Worm (Caenorhabditis elegans) whole organism, L1 larva: ENCODE results near the gene jud-4.

ENCODE experiments used
- aha-1 ChIP-seq: fragments of 150-350 bp; optimal IDR thresholded peaks from 2 replicates; lab custom pipeline; 2014; ENCODE audit warnings: missing biosample characterization, missing genetic modification characterization
- alr-1 ChIP-seq: fragments of 200-800 bp; sonication (Bioruptor generic); optimal IDR thresholded peaks from 2 replicates; lab custom pipeline; 2018; ENCODE audit warnings: borderline replicate concordance, mild to moderate bottlenecking, missing genetic modification characterization, missing compliant biosample characterization
- aly-2 ChIP-seq: fragments of 150-350 bp; optimal IDR thresholded peaks from 2 replicates; lab custom pipeline; 2014; ENCODE audit warnings: missing biosample characterization, missing genetic modification characterization
- ama-1 ChIP-seq: fragments of 150-350 bp; optimal IDR thresholded peaks from 2 replicates; lab custom pipeline; 2014
- blmp-1 ChIP-seq: fragments of 150-350 bp; optimal IDR thresholded peaks from 2 replicates; lab custom pipeline; 2014; ENCODE audit warnings: missing biosample characterization, missing genetic modification characterization
- ceh-63 ChIP-seq: fragments of 200-800 bp; sonication (Bioruptor generic); optimal IDR thresholded peaks from 2 replicates; lab custom pipeline; 2018; ENCODE audit warnings: mild to moderate bottlenecking, missing genetic modification characterization, missing compliant biosample characterization
- ceh-8 ChIP-seq: fragments of 200-800 bp; sonication (Bioruptor generic); optimal IDR thresholded peaks from 2 replicates; lab custom pipeline; 2018; ENCODE audit warnings: mild to moderate bottlenecking, missing genetic modification characterization, moderate library complexity, missing compliant biosample characterization
- ceh-82 ChIP-seq, 3 experiments: fragments of 150-350 bp in 1 of 3; sonication (generic microtip) in 2 of 3; optimal IDR thresholded peaks; 2 replicates each; lab custom pipeline; 2014 to 2017; ENCODE audit warnings: missing biosample characterization in 3 of 3, missing genetic modification characterization in 3 of 3
- ceh-88 ChIP-seq: fragments of 200-800 bp; sonication (Bioruptor generic); IDR thresholded peaks from 2 replicates; pipeline ENCODE4 v1.3.6; 2022; ENCODE audit warnings: missing genetic modification characterization, missing compliant biosample characterization
- ceh-90 ChIP-seq: sonication (generic microtip); optimal IDR thresholded peaks from 2 replicates; lab custom pipeline; 2016; ENCODE audit warnings: missing genetic modification characterization, missing compliant biosample characterization
- dpl-1 ChIP-seq, 3 experiments: fragments of 150-350 bp in 2 of 3; sonication (generic microtip) in 1 of 3; optimal IDR thresholded peaks; 2 replicates each; lab custom pipeline; 2014 to 2017; ENCODE audit warnings: missing biosample characterization in 3 of 3, missing genetic modification characterization in 3 of 3, missing genetic modification reagents in 3 of 3
- efl-1 ChIP-seq, 4 experiments: fragments of 150-350 bp; optimal IDR thresholded peaks in 3 of 4; peaks in 1 of 4; 1 replicate in 1 of 4; 2 replicates in 3 of 4; lab custom pipeline; 2014; ENCODE audit warnings: missing biosample characterization in 2 of 4, missing genetic modification characterization in 2 of 4, missing genetic modification reagents in 2 of 4
- egl-13 ChIP-seq: sonication (generic microtip); optimal IDR thresholded peaks from 2 replicates; lab custom pipeline; 2016; ENCODE audit warnings: missing genotype, missing genetic modification reagents, missing genetic modification characterization, missing compliant biosample characterization
- egl-27 ChIP-seq, 2 experiments: fragments of 150-350 bp in 1 of 2; sonication (generic microtip); optimal IDR thresholded peaks; 3 replicates each; lab custom pipeline; 2017 to 2018; ENCODE audit warnings: missing biosample characterization in 2 of 2, missing genetic modification characterization in 2 of 2, missing genetic modification reagents in 2 of 2
- elt-2 ChIP-seq: sonication (generic microtip); optimal IDR thresholded peaks from 2 replicates; lab custom pipeline; 2016; ENCODE audit warnings: missing genetic modification characterization, mild to moderate bottlenecking, inconsistent platforms, missing compliant biosample characterization, missing genetic modification reagents
- fos-1 ChIP-seq: fragments of 150-350 bp; optimal IDR thresholded peaks from 2 replicates; lab custom pipeline; 2014; ENCODE audit warnings: missing biosample characterization, missing genetic modification characterization
- grh-1 ChIP-seq: fragments of 200-800 bp; sonication (Bioruptor generic); IDR thresholded peaks from 2 replicates; pipeline ENCODE4 v1.3.6; 2022; ENCODE audit warnings: missing genetic modification reagents, missing genetic modification characterization, missing compliant biosample characterization
- hlh-17 ChIP-seq: fragments of 200-800 bp; sonication (Bioruptor generic); optimal IDR thresholded peaks from 2 replicates; lab custom pipeline; 2018; ENCODE audit warnings: missing genetic modification characterization, mild to moderate bottlenecking, missing compliant biosample characterization, moderate library complexity, borderline replicate concordance
- hlh-4 ChIP-seq: sonication (generic microtip); optimal IDR thresholded peaks from 2 replicates; lab custom pipeline; 2016; ENCODE audit warnings: mild to moderate bottlenecking, missing genetic modification characterization, missing compliant biosample characterization
- hpl-2 ChIP-seq: fragments of 150-350 bp; optimal IDR thresholded peaks from 2 replicates; lab custom pipeline; 2014; ENCODE audit warnings: missing biosample characterization, missing genetic modification reagents, missing genetic modification characterization
- irx-1 ChIP-seq: sonication (generic microtip); optimal IDR thresholded peaks from 2 replicates; lab custom pipeline; 2016; ENCODE audit warnings: missing genetic modification characterization, missing compliant biosample characterization
- jun-1 ChIP-seq: fragments of 150-350 bp; optimal IDR thresholded peaks from 2 replicates; lab custom pipeline; 2014; ENCODE audit warnings: missing biosample characterization, missing genetic modification reagents, missing genetic modification characterization
- lin-14 ChIP-seq: fragments of 200-800 bp; sonication (Bioruptor generic); optimal IDR thresholded peaks from 2 replicates; lab custom pipeline; 2018; ENCODE audit warnings: mild to moderate bottlenecking, missing genetic modification characterization, moderate library complexity, missing compliant biosample characterization
- lin-35 ChIP-seq, 2 experiments: fragments of 150-350 bp; optimal IDR thresholded peaks; 2 replicates each; lab custom pipeline; 2014; ENCODE audit warnings: missing biosample characterization in 2 of 2, missing genetic modification characterization in 2 of 2, missing genetic modification reagents in 2 of 2
- lir-3 ChIP-seq: sonication (generic microtip); optimal IDR thresholded peaks from 2 replicates; lab custom pipeline; 2016; ENCODE audit warnings: mild to moderate bottlenecking, missing genetic modification characterization, moderate library complexity, missing compliant biosample characterization; ENCODE audit not compliant: poor library complexity
- mab-9 ChIP-seq: fragments of 200-800 bp; sonication (Bioruptor generic); IDR thresholded peaks from 2 replicates; pipeline ENCODE4 v1.3.6; 2022; ENCODE audit warnings: missing genetic modification reagents, missing genetic modification characterization, missing compliant biosample characterization
- mdl-1 ChIP-seq, 2 experiments: fragments of 150-350 bp; optimal IDR thresholded peaks; 2 replicates each; lab custom pipeline; 2014 to 2017; ENCODE audit warnings: missing biosample characterization in 2 of 2, missing genetic modification characterization in 2 of 2, inconsistent platforms in 1 of 2
- nhr-12 ChIP-seq: sonication (generic microtip); optimal IDR thresholded peaks from 2 replicates; lab custom pipeline; 2017; ENCODE audit warnings: missing biosample characterization, missing genetic modification characterization
- nhr-19 ChIP-seq: fragments of 200-800 bp; sonication (Bioruptor generic); conservative IDR thresholded peaks from 2 replicates; pipeline ENCODE4 v1.3.6; 2022; ENCODE audit warnings: missing genetic modification characterization, missing compliant biosample characterization
- nhr-47 ChIP-seq: sonication (generic microtip); optimal IDR thresholded peaks from 2 replicates; lab custom pipeline; 2016; ENCODE audit warnings: mild to moderate bottlenecking, missing genetic modification characterization, moderate library complexity, missing compliant biosample characterization
- nhr-77 ChIP-seq: fragments of 150-350 bp; optimal IDR thresholded peaks from 2 replicates; lab custom pipeline; 2014; ENCODE audit warnings: missing biosample characterization, missing genetic modification characterization
- nhr-84 ChIP-seq: sonication (generic microtip); optimal IDR thresholded peaks from 2 replicates; lab custom pipeline; 2017; ENCODE audit warnings: missing biosample characterization, missing genetic modification characterization
- nhr-85 ChIP-seq: sonication (generic microtip); peaks from one replicate; lab custom pipeline; 2016; ENCODE audit warnings: missing genetic modification characterization, inconsistent platforms, missing compliant biosample characterization
- nhr-90 ChIP-seq: sonication (generic microtip); optimal IDR thresholded peaks from 2 replicates; lab custom pipeline; 2016; ENCODE audit warnings: mild to moderate bottlenecking, missing genetic modification characterization, missing compliant biosample characterization; ENCODE audit not compliant: poor library complexity
- pax-3 ChIP-seq: fragments of 200-800 bp; sonication (Bioruptor generic); optimal IDR thresholded peaks from 2 replicates; lab custom pipeline; 2018; ENCODE audit warnings: mild to moderate bottlenecking, missing genetic modification characterization, moderate library complexity, missing compliant biosample characterization
- skn-1 ChIP-seq: fragments of 150-350 bp; optimal IDR thresholded peaks from 2 replicates; lab custom pipeline; 2014; ENCODE audit warnings: missing biosample characterization, missing genetic modification characterization
- snpc-4 ChIP-seq: fragments of 150-350 bp; optimal IDR thresholded peaks from 2 replicates; lab custom pipeline; 2014; ENCODE audit warnings: missing biosample characterization, missing genetic modification characterization
- snu-23 ChIP-seq: sonication (generic microtip); optimal IDR thresholded peaks from 2 replicates; lab custom pipeline; 2016; ENCODE audit warnings: missing genetic modification characterization, missing compliant biosample characterization
- sox-4 ChIP-seq: sonication (generic microtip); optimal IDR thresholded peaks from 2 replicates; lab custom pipeline; 2016; ENCODE audit warnings: missing genetic modification characterization, missing compliant biosample characterization
- sptf-1 ChIP-seq: fragments of 150-350 bp; optimal IDR thresholded peaks from 2 replicates; lab custom pipeline; 2014; ENCODE audit warnings: missing biosample characterization, missing genetic modification characterization
- sup-37 ChIP-seq: fragments of 200-800 bp; sonication (Bioruptor generic); optimal IDR thresholded peaks from 2 replicates; lab custom pipeline; 2018; ENCODE audit warnings: mild to moderate bottlenecking, missing genetic modification characterization, missing compliant biosample characterization
- swsn-7 ChIP-seq: sonication (generic microtip); optimal IDR thresholded peaks from 2 replicates; lab custom pipeline; 2016; ENCODE audit warnings: missing genetic modification characterization, missing compliant biosample characterization
- tbx-2 ChIP-seq: sonication (generic microtip); optimal IDR thresholded peaks from 2 replicates; lab custom pipeline; 2016; ENCODE audit warnings: missing genetic modification characterization, missing compliant biosample characterization
- tlp-1 ChIP-seq: fragments of 150-350 bp; optimal IDR thresholded peaks from 2 replicates; lab custom pipeline; 2014; ENCODE audit warnings: missing biosample characterization, missing genetic modification characterization
- unc-30 ChIP-seq: sonication (generic microtip); optimal IDR thresholded peaks from 2 replicates; lab custom pipeline; 2017; ENCODE audit warnings: missing biosample characterization, missing genetic modification characterization
- unc-62 ChIP-seq: fragments of 150-350 bp; optimal IDR thresholded peaks from 2 replicates; lab custom pipeline; 2014; ENCODE audit warnings: missing biosample characterization, missing genetic modification reagents, missing genetic modification characterization
- xbp-1 ChIP-seq: sonication (generic microtip); optimal IDR thresholded peaks from 2 replicates; lab custom pipeline; 2016; ENCODE audit warnings: missing genetic modification characterization, missing compliant biosample characterization
- zip-4 ChIP-seq: fragments of 200-800 bp; sonication (Bioruptor generic); optimal IDR thresholded peaks from 2 replicates; lab custom pipeline; 2018; ENCODE audit warnings: mild to moderate bottlenecking, missing genetic modification characterization, moderate library complexity, missing compliant biosample characterization
- ztf-11 ChIP-seq, 2 experiments: sonication (generic microtip); optimal IDR thresholded peaks; 2 replicates each; lab custom pipeline; 2016 to 2017; ENCODE audit warnings: missing genetic modification characterization in 2 of 2, missing biosample characterization in 1 of 2, missing compliant biosample characterization in 1 of 2

Gene jud-4

DNA sequence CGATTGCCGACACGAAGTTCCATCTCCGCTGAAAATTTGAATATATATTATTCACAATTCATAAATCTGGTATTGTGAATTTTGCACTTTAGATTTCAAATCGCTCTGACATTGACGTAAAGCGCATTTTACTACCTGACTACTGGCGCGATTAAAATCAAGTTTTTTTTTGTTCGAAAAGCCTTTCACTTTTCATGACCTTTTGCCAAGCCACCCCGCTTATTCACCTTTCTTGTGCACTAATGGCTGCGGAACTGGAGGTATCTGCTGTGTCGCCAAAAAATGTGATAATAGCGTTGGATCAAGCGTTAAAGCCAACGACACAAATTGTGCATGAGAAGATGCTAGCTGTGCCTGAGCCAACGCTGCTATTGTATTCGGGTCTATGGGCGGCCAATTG lies 11.0 kb upstream of the jud-4 start:
- TF ChIP-seq blmp-1 (tag; lab: Kevin White, UChicago) (peak; percentile 9), efl-1 (optimal IDR thresholded peaks at IDR 0.05; lab: Kevin White, UChicago) (no peak), efl-1 (GFP tag; optimal IDR thresholded peaks at IDR 0.05 in 1 of 2; lab: Kevin White, UChicago) (peak in 1 of 2 experiments; percentile 31), ama-1 (lab: Kevin White, UChicago) (no peak)

DNA sequence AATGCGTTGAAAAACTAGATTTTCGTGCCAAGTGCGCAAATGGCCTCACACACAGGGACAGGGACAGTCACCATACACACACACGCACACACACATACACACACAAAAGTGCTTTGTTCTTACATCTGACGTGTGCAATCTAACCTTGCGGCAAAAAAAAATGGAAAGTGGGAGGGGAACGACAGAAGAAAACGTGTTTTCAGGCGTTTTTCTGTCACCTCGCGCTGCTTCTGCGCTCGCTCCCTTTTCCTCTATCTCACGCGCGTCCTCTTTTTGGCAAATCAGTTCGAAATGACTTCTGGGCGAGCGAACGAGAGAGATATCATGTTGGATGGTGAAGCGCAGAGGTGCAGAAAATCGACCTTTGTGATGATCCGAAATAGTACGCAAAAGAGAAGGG lies 9.8 kb upstream of the jud-4 start:
- TF ChIP-seq snu-23 (peak; percentile 18), lin-35 (GFP tag; optimal IDR thresholded peaks at IDR 0.05; lab: Kevin White, UChicago) (peak in 1 of 2 experiments; percentile 46), xbp-1 (tag; lab: Kevin White, UChicago) (no peak), grh-1 (peak; percentile 64), nhr-19 (GFP tag; lab: Robert Waterston, UW) (peak; percentile 18; the same call in 1 of the 2 replicates), skn-1 (tag; lab: Kevin White, UChicago) (no peak), hlh-17 (GFP tag; lab: Kevin White, UChicago) (no peak), nhr-84 (tag; lab: Kevin White, UChicago) (no peak), unc-30 (tag; lab: Kevin White, UChicago) (no peak), nhr-12 (no peak), sptf-1 (tag; lab: Kevin White, UChicago) (no peak), hpl-2 (GFP tag; lab: Kevin White, UChicago) (no peak), aly-2 (no peak), ceh-90 (tag; lab: Kevin White, UChicago) (no peak), tlp-1 (tag; lab: Kevin White, UChicago) (no peak), ceh-8 (GFP tag; lab: Kevin White, UChicago) (no peak), pax-3 (no peak), mdl-1 (tag; optimal IDR thresholded peaks at IDR 0.05; lab: Kevin White, UChicago) (peak in 1 of 2 experiments; percentile 47), lir-3 (tag; lab: Kevin White, UChicago) (no peak), unc-62 (GFP tag; lab: Kevin White, UChicago) (no peak), jun-1 (tag; lab: Kevin White, UChicago) (peak; percentile 62), efl-1 (optimal IDR thresholded peaks at IDR 0.05; lab: Kevin White, UChicago) (peak in 1 of 2 experiments; percentile 11), efl-1 (GFP tag; optimal IDR thresholded peaks at IDR 0.05 in 1 of 2; lab: Kevin White, UChicago) (peak in 1 of 2 experiments; percentile 92), ztf-11 (tag; optimal IDR thresholded peaks at IDR 0.05; lab: Kevin White, UChicago) (no peak), mab-9 (no peak), nhr-77 (tag; lab: Kevin White, UChicago) (peak; percentile 36), ceh-63 (GFP tag; lab: Kevin White, UChicago) (no peak), alr-1 (tag; lab: Kevin White, UChicago) (no peak), tbx-2 (no peak), ceh-88 (GFP tag; lab: Robert Waterston, UW) (no peak), sox-4 (no peak), lin-14 (GFP tag; lab: Kevin White, UChicago) (peak; percentile 84), irx-1 (tag; lab: Kevin White, UChicago) (no peak), nhr-47 (tag; lab: Kevin White, UChicago) (no peak), egl-27 (tag; optimal IDR thresholded peaks at IDR 0.05; lab: Kevin White, UChicago) (no peak), hlh-4 (tag; lab: Kevin White, UChicago) (no peak), ama-1 (lab: Kevin White, UChicago) (no peak), snpc-4 (no peak), fos-1 (tag; lab: Kevin White, UChicago) (no peak), nhr-85 (peak; percentile 93), elt-2 (no peak), egl-13 (no peak), blmp-1 (tag; lab: Kevin White, UChicago) (peak; percentile 91), dpl-1 (GFP tag; optimal IDR thresholded peaks at IDR 0.05; lab: Kevin White, UChicago) (peak in 1 of 3 experiments; percentile 19), nhr-90 (tag; lab: Kevin White, UChicago) (no peak), aha-1 (tag; lab: Kevin White, UChicago) (no peak), swsn-7 (tag; lab: Kevin White, UChicago) (no peak), ceh-82 (tag; optimal IDR thresholded peaks at IDR 0.05; lab: Kevin White, UChicago) (peak in 1 of 3 experiments; percentile 5), zip-4 (no peak), sup-37 (GFP tag; lab: Kevin White, UChicago) (no peak)
